Worm (Caenorhabditis elegans) whole organism, mixed stage, embryonic: ENCODE measurements around the gene ZC190.8.

ENCODE experiments used
- elt-1 ChIP-seq: sonication (generic microtip); optimal IDR thresholded peaks from 2 replicates; lab custom pipeline; 2017; ENCODE audit warnings: missing genetic modification characterization, mild to moderate bottlenecking, missing compliant biosample characterization, antibody characterized with exemption, moderate library complexity, borderline replicate concordance; ENCODE audit not compliant: insufficient read depth
- nhr-2 ChIP-seq: fragments of 150-350 bp; optimal IDR thresholded peaks from 2 replicates; lab custom pipeline; 2014; ENCODE audit warnings: missing biosample characterization, missing genetic modification characterization
- unc-39 ChIP-seq: fragments of 150-350 bp; optimal IDR thresholded peaks from 2 replicates; lab custom pipeline; 2014; ENCODE audit warnings: missing biosample characterization, missing genetic modification characterization

- no peak for TF ChIP-seq unc-39
- no peak for TF ChIP-seq elt-1 (tag; lab: Kevin White, UChicago)
- TF ChIP-seq nhr-2 (tag; lab: Kevin White, UChicago): no peak
Measured at ce11 chrV:8670759-8671158, 16.8 kb downstream of the ZC190.8 start.
